Worm (Caenorhabditis elegans): ENCODE measurements around the gene Y43D4A.6.

ce11 chrIV:16778644-16779043, 8.5 kb upstream of the Y43D4A.6 start:
- TF ChIP-seq med-1 (GFP tag; optimal IDR thresholded peaks at IDR 0.05; ENCODE audit: insufficient read depth) (no peak), T22C8.4 (GFP tag; IDR thresholded peaks at IDR 0.05) (no peak), klf-2 (GFP tag; conservative IDR thresholded peaks at IDR 0.05) (no peak), ref-1 (GFP tag; conservative IDR thresholded peaks at IDR 0.05) (no peak)
